Fruit fly (Drosophila melanogaster) whole organism, embryonic: ENCODE data around the gene CG1943.

ENCODE experiments used
- Blimp-1 ChIP-seq: fragments of 200-800 bp; sonication (Bioruptor generic); optimal IDR thresholded peaks from 3 replicates; lab custom pipeline; 2018; ENCODE audit warnings: missing biosample characterization, missing genetic modification characterization, mild to moderate bottlenecking, moderate library complexity, missing genetic modification reagents
- CG11093 ChIP-seq: fragments of 200-800 bp; sonication (Bioruptor generic); IDR thresholded peaks from 3 replicates; pipeline ENCODE4 v1.3.6; 2022; ENCODE audit warnings: missing biosample characterization, missing genetic modification characterization
- CG11696 ChIP-seq: fragments of 200-800 bp; sonication (Bioruptor generic); IDR thresholded peaks from 2 replicates; pipeline ENCODE4 v1.3.6; 2022; ENCODE audit warnings: missing biosample characterization, missing genetic modification characterization
- CG14441 ChIP-seq: fragments of 200-800 bp; sonication (Bioruptor generic); IDR thresholded peaks from 2 replicates; pipeline ENCODE4 v1.3.6; 2022; ENCODE audit warnings: missing biosample characterization, missing genetic modification characterization
- CG15011 ChIP-seq: fragments of 200-800 bp; sonication (Bioruptor generic); optimal IDR thresholded peaks from 3 replicates; lab custom pipeline; 2018; ENCODE audit warnings: missing biosample characterization, mild to moderate bottlenecking, missing genetic modification characterization
- CG15479 ChIP-seq: fragments of 200-800 bp; sonication (Bioruptor generic); optimal IDR thresholded peaks from 3 replicates; lab custom pipeline; 2019; ENCODE audit warnings: missing biosample characterization, mild to moderate bottlenecking, missing genetic modification characterization, moderate library complexity
- CG15514 ChIP-seq: fragments of 200-800 bp; sonication (Bioruptor generic); optimal IDR thresholded peaks from 3 replicates; lab custom pipeline; 2017; ENCODE audit warnings: missing biosample characterization, missing genetic modification characterization, mild to moderate bottlenecking, moderate library complexity, missing genetic modification reagents
- CG16813 ChIP-seq: fragments of 200-800 bp; sonication (Bioruptor generic); IDR thresholded peaks from 3 replicates; pipeline ENCODE4 v1.3.6; 2022; ENCODE audit warnings: missing biosample characterization, missing genetic modification characterization; ENCODE audit not compliant: partially characterized antibody
- CG1832 ChIP-seq: fragments of 200-800 bp; sonication (Bioruptor generic); optimal IDR thresholded peaks from 2 replicates; lab custom pipeline; 2017; ENCODE audit warnings: missing biosample characterization, mild to moderate bottlenecking, missing genetic modification characterization, inconsistent platforms
- CG2202 ChIP-seq: fragments of 200-800 bp; sonication (Bioruptor generic); optimal IDR thresholded peaks from 2 replicates; lab custom pipeline; 2018; ENCODE audit warnings: missing biosample characterization, mild to moderate bottlenecking, missing genetic modification characterization
- CG2875 ChIP-seq: fragments of 200-800 bp; sonication (Bioruptor generic); optimal IDR thresholded peaks from 2 replicates; lab custom pipeline; 2017; ENCODE audit warnings: missing biosample characterization, mild to moderate bottlenecking, missing genetic modification characterization, missing genetic modification reagents
- CG33213 ChIP-seq: fragments of 200-800 bp; sonication (Bioruptor generic); optimal IDR thresholded peaks from 3 replicates; lab custom pipeline; 2016; ENCODE audit warnings: missing biosample characterization, missing genetic modification characterization
- CG3838 ChIP-seq: fragments of 200-800 bp; sonication (Bioruptor generic); optimal IDR thresholded peaks from 3 replicates; lab custom pipeline; 2016; ENCODE audit warnings: missing biosample characterization, missing genetic modification characterization
- CG4360 ChIP-seq: fragments of 200-800 bp; sonication (Bioruptor generic); IDR thresholded peaks from 2 replicates; pipeline ENCODE4 v1.3.6; 2022; ENCODE audit warnings: missing biosample characterization, missing genetic modification characterization
- CG4730 ChIP-seq: fragments of 200-800 bp; sonication (Bioruptor generic); IDR thresholded peaks from 2 replicates; pipeline ENCODE4 v1.3.6; 2022; ENCODE audit warnings: missing biosample characterization, missing genetic modification characterization
- CG5180 ChIP-seq: fragments of 200-800 bp; sonication (Bioruptor generic); optimal IDR thresholded peaks from 3 replicates; lab custom pipeline; 2017; ENCODE audit warnings: missing biosample characterization, missing genetic modification characterization, mild to moderate bottlenecking, moderate library complexity, missing genetic modification reagents
- CG8924 ChIP-seq: fragments of 200-800 bp; optimal IDR thresholded peaks from 3 replicates; lab custom pipeline; 2019; ENCODE audit warnings: missing biosample characterization, mild to moderate bottlenecking, missing genetic modification characterization, moderate library complexity
- CHES-1-like ChIP-seq: fragments of 200-800 bp; sonication (Bioruptor generic); optimal IDR thresholded peaks from 2 replicates; lab custom pipeline; 2016; ENCODE audit warnings: missing biosample characterization, missing genetic modification characterization
- Dip2 ChIP-seq: fragments of 200-800 bp; sonication (Bioruptor generic); IDR thresholded peaks from 2 replicates; pipeline ENCODE4 v1.3.6; 2022; ENCODE audit warnings: missing biosample characterization, missing genetic modification characterization
- Dll ChIP-seq: fragments of 200-800 bp; sonication (Bioruptor generic); IDR thresholded peaks from 4 replicates; pipeline ENCODE4 v1.3.6; 2022; ENCODE audit warnings: missing biosample characterization, missing genetic modification characterization; ENCODE audit not compliant: partially characterized antibody
- H15 ChIP-seq: fragments of 200-800 bp; sonication (Bioruptor generic); IDR thresholded peaks from 3 replicates; pipeline ENCODE4 v1.3.6; 2022; ENCODE audit warnings: missing biosample characterization, missing genetic modification characterization
- Hr3 ChIP-seq: fragments of 200-800 bp; sonication (Bioruptor generic); optimal IDR thresholded peaks from 3 replicates; lab custom pipeline; 2016; ENCODE audit warnings: missing biosample characterization, missing genetic modification characterization
- Kr ChIP-seq: fragments of 200-800 bp; sonication (Bioruptor generic); optimal IDR thresholded peaks from 2 replicates; lab custom pipeline; 2017; ENCODE audit warnings: missing biosample characterization, mild to moderate bottlenecking, missing genetic modification characterization
- Mad ChIP-seq: fragments of 200-800 bp; sonication (Bioruptor generic); optimal IDR thresholded peaks from 2 replicates; lab custom pipeline; 2016; ENCODE audit warnings: missing biosample characterization, missing genetic modification characterization
- Med ChIP-seq: fragments of 200-800 bp; sonication (Bioruptor generic); peaks from one replicate; lab custom pipeline; 2016; ENCODE audit warnings: missing biosample characterization, missing genetic modification characterization, mild to moderate bottlenecking, inconsistent platforms, moderate library complexity
- Opbp ChIP-seq: fragments of 200-800 bp; sonication (Bioruptor generic); IDR thresholded peaks from 3 replicates; pipeline ENCODE4 v1.3.6; 2022; ENCODE audit warnings: missing biosample characterization, missing genetic modification characterization; ENCODE audit not compliant: partially characterized antibody
- Tbp ChIP-seq: fragments of >200 bp; optimal IDR thresholded peaks from 2 replicates; lab custom pipeline; 2018; ENCODE audit warnings: missing biosample characterization, missing genetic modification characterization
- bsh ChIP-seq, 2 experiments: fragments of 200-800 bp; sonication (Bioruptor generic); optimal IDR thresholded peaks; 2 replicates each; lab custom pipeline; 2017 to 2018; ENCODE audit warnings: mild to moderate bottlenecking in 2 of 2, missing biosample characterization in 2 of 2, missing genetic modification characterization in 2 of 2, moderate library complexity in 1 of 2
- cad ChIP-seq: fragments of >200 bp; optimal IDR thresholded peaks from 2 replicates; lab custom pipeline; 2017; ENCODE audit warnings: missing biosample characterization, missing genetic modification characterization
- cg ChIP-seq: fragments of 200-800 bp; sonication (Bioruptor generic); optimal IDR thresholded peaks from 3 replicates; lab custom pipeline; 2019; ENCODE audit warnings: missing biosample characterization, mild to moderate bottlenecking, missing genetic modification characterization, moderate library complexity
- chn ChIP-seq: fragments of 200-800 bp; sonication (Bioruptor generic); optimal IDR thresholded peaks from 2 replicates; lab custom pipeline; 2016; ENCODE audit warnings: missing biosample characterization, missing genetic modification characterization
- corto ChIP-seq: fragments of 200-800 bp; sonication (Bioruptor generic); optimal IDR thresholded peaks from 2 replicates; lab custom pipeline; 2016; ENCODE audit warnings: missing biosample characterization, mild to moderate bottlenecking, missing genetic modification characterization, moderate library complexity
- crol ChIP-seq: fragments of 200-800 bp; sonication (Bioruptor generic); IDR thresholded peaks from 2 replicates; pipeline ENCODE4 v1.3.6; 2022; ENCODE audit warnings: missing biosample characterization, missing genetic modification characterization
- fu2 ChIP-seq: fragments of 200-800 bp; sonication (Bioruptor generic); optimal IDR thresholded peaks from 2 replicates; lab custom pipeline; 2016; ENCODE audit warnings: missing biosample characterization, missing genetic modification characterization
- gcm ChIP-seq: fragments of 200-800 bp; sonication (Bioruptor generic); optimal IDR thresholded peaks from 2 replicates; lab custom pipeline; 2019; ENCODE audit warnings: missing biosample characterization, mild to moderate bottlenecking, missing genetic modification characterization, moderate library complexity
- jigr1 ChIP-seq: fragments of 200-800 bp; sonication (Bioruptor generic); IDR thresholded peaks from 3 replicates; pipeline ENCODE4 v1.3.6; 2022; ENCODE audit warnings: missing biosample characterization, missing genetic modification characterization
- maf-S ChIP-seq: fragments of 200-800 bp; sonication (Bioruptor generic); optimal IDR thresholded peaks from 2 replicates; lab custom pipeline; 2016; ENCODE audit warnings: missing biosample characterization, missing genetic modification characterization
- nerfin-1 ChIP-seq: fragments of 200-800 bp; sonication (Bioruptor generic); optimal IDR thresholded peaks from 3 replicates; lab custom pipeline; 2019; ENCODE audit warnings: missing biosample characterization, mild to moderate bottlenecking, missing genetic modification characterization, moderate library complexity
- nom ChIP-seq: fragments of 200-800 bp; sonication (Bioruptor generic); optimal IDR thresholded peaks from 2 replicates; lab custom pipeline; 2017; ENCODE audit warnings: missing biosample characterization, missing genetic modification characterization, mild to moderate bottlenecking, moderate library complexity, missing genetic modification reagents
- phol ChIP-seq: fragments of 200-800 bp; sonication (Bioruptor generic); optimal IDR thresholded peaks from 3 replicates; lab custom pipeline; 2018; ENCODE audit warnings: missing biosample characterization, mild to moderate bottlenecking, missing genetic modification characterization, moderate library complexity
- pita ChIP-seq: fragments of 200-800 bp; sonication (Bioruptor generic); optimal IDR thresholded peaks from 2 replicates; lab custom pipeline; 2017; ENCODE audit warnings: missing biosample characterization, mild to moderate bottlenecking, missing genetic modification characterization
- pros ChIP-seq: fragments of 200-800 bp; sonication (Bioruptor generic); optimal IDR thresholded peaks from 3 replicates; lab custom pipeline; 2019; ENCODE audit warnings: missing biosample characterization, mild to moderate bottlenecking, missing genetic modification characterization, moderate library complexity
- pzg ChIP-seq: fragments of 200-800 bp; sonication (Bioruptor generic); optimal IDR thresholded peaks from 3 replicates; lab custom pipeline; 2018; ENCODE audit warnings: missing biosample characterization, mild to moderate bottlenecking, missing genetic modification characterization, moderate library complexity
- rib ChIP-seq: fragments of 200-800 bp; sonication (Bioruptor generic); IDR thresholded peaks from 2 replicates; pipeline ENCODE4 v1.3.6; 2022; ENCODE audit warnings: missing biosample characterization, missing genetic modification characterization
- sc ChIP-seq, 3 experiments: fragments of >200 bp in 2 of 3; fragments of 200-800 bp in 1 of 3; sonication (Bioruptor generic) in 1 of 3; optimal IDR thresholded peaks; 2 replicates in 2 of 3; 3 replicates in 1 of 3; lab custom pipeline; 2017; ENCODE audit warnings: mild to moderate bottlenecking in 1 of 3, missing biosample characterization in 1 of 3, missing genetic modification characterization in 1 of 3, missing genetic modification reagents in 1 of 3
- sob ChIP-seq: fragments of 200-800 bp; sonication (Bioruptor generic); IDR thresholded peaks from 2 replicates; pipeline ENCODE4 v1.3.6; 2022; ENCODE audit warnings: missing biosample characterization, missing genetic modification characterization
- toy ChIP-seq: fragments of 200-800 bp; sonication (Bioruptor generic); IDR thresholded peaks from 2 replicates; pipeline ENCODE4 v1.3.6; 2022; ENCODE audit warnings: missing biosample characterization, missing genetic modification characterization
- trem ChIP-seq: fragments of 200-800 bp; optimal IDR thresholded peaks from 3 replicates; lab custom pipeline; 2019; ENCODE audit warnings: missing biosample characterization, mild to moderate bottlenecking, missing genetic modification characterization, moderate library complexity
- wor ChIP-seq: fragments of 200-800 bp; sonication (Bioruptor generic); IDR thresholded peaks from 2 replicates; pipeline ENCODE4 v1.3.6; 2022; ENCODE audit warnings: missing biosample characterization, missing genetic modification characterization
- yki ChIP-seq: fragments of >200 bp; optimal IDR thresholded peaks from 3 replicates; lab custom pipeline; 2018

The CG1943 gene

dm6 chr3R:7109760-7110303 is 35.2 kb downstream of the CG1943 start (continued):
- TF ChIP-seq CG11696 (GFP tag; lab: Robert Waterston, UW) (no peak), phol (tag; lab: Kevin White, UChicago) (no peak), crol (GFP tag; lab: Robert Waterston, UW) (peak; percentile 12; the same call in 1 of the 2 replicates), toy (GFP tag; lab: Robert Waterston, UW) (no peak), CG4730 (no peak), sob (GFP tag; lab: Robert Waterston, UW) (no peak), CG3838 (GFP tag; lab: Kevin White, UChicago) (no peak), maf-S (no peak), cg (GFP tag; lab: Kevin White, UChicago) (peak; percentile 83), CG2202 (no peak), wor (GFP tag; lab: Robert Waterston, UW) (no peak), CG33213 (GFP tag; lab: Kevin White, UChicago) (no peak), Dll (GFP tag; lab: Robert Waterston, UW) (0 out of 4 replicates have a peak, but pooled peaks have one; percentile 20), trem (tag; lab: Kevin White, UChicago) (no peak), rib (GFP tag; lab: Robert Waterston, UW) (no peak), fu2 (GFP tag; lab: Kevin White, UChicago) (no peak), Mad (GFP tag; lab: Kevin White, UChicago) (no peak), pzg (no peak), CG15479 (GFP tag; lab: Kevin White, UChicago) (peak; percentile 95), Kr (peak; percentile 31), Dip2 (GFP tag; lab: Robert Waterston, UW) (no peak), CG14441 (GFP tag; lab: Robert Waterston, UW) (no peak), CG4360 (GFP tag; lab: Robert Waterston, UW) (peak; percentile 96), nom (GFP tag; lab: Kevin White, UChicago) (peak; percentile 57), CG15514 (GFP tag; lab: Kevin White, UChicago) (no peak), Med (GFP tag; lab: Kevin White, UChicago) (no peak), Blimp-1 (GFP tag; lab: Kevin White, UChicago) (no peak), CG15011 (GFP tag; lab: Kevin White, UChicago) (no peak), H15 (GFP tag; lab: Robert Waterston, UW) (no peak), yki (lab: Kevin White, UChicago) (peak; percentile 71), gcm (GFP tag; lab: Kevin White, UChicago) (peak; percentile 54), corto (no peak), Hr3 (no peak), sc (optimal IDR thresholded peaks at IDR 0.05; lab: Kevin White, UChicago) (no peak), sc (GFP tag; optimal IDR thresholded peaks at IDR 0.05; lab: Kevin White, UChicago) (no peak), chn (GFP tag; lab: Kevin White, UChicago) (peak; percentile 62), cad (peak; percentile 68), CG2875 (no peak), pita (GFP tag; lab: Kevin White, UChicago) (no peak), CG11093 (GFP tag; lab: Robert Waterston, UW) (no peak), Tbp (GFP tag; lab: Kevin White, UChicago) (no peak), Opbp (GFP tag; lab: Robert Waterston, UW) (no peak), CG16813 (GFP tag; lab: Robert Waterston, UW) (no peak), CHES-1-like (GFP tag; lab: Kevin White, UChicago) (no peak), nerfin-1 (peak; percentile 22), CG8924 (tag; lab: Kevin White, UChicago) (peak; percentile 14), pros (GFP tag; lab: Kevin White, UChicago) (peak; percentile 78), CG5180 (GFP tag; lab: Kevin White, UChicago) (no peak), jigr1 (GFP tag; lab: Robert Waterston, UW) (no peak), bsh (GFP tag; optimal IDR thresholded peaks at IDR 0.05; lab: Kevin White, UChicago) (peak in 1 of 2 experiments; percentile 50), CG1832 (GFP tag; lab: Kevin White, UChicago) (peak; percentile 49)
